Fruit fly (Drosophila melanogaster): ENCODE measurements around the gene CG13461.

DNA sequence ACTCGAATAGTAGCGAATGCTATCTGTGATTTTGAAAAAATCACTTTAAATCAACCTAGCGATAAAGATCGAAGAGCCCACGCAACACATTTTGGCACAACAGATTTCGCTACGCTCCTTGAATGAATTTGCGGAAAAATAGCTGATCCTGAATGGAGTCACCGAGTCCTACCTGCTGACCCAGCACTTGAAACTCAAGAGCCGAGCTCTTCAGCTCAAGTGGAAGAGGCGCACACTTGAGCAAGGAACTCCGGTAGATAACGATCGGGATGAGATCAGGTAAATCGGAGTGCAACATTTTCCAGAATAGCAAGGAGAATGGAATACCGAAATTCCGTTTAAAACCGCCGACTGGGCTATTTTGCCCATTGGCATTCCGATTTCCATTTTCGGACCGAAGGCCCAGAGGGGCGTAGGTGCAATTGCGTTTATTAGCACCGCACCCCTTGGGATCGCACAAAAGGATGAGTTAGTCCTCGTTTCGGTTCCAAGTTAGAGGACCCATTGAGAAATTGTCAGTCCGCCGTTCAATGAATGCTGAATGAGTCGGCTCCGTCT lies 11.9 kb downstream of the CG13461 start:
- TF ChIP-seq CG8478 (optimal IDR thresholded peaks at IDR 0.05) (no peak), CTCF (optimal IDR thresholded peaks at IDR 0.05) (no peak)
